Fruit fly (Drosophila melanogaster): ENCODE data around the gene Invadolysin.

- TF ChIP-seq CG7101 (tag; optimal IDR thresholded peaks at IDR 0.05) (no peak), CG12768 (GFP tag; optimal IDR thresholded peaks at IDR 0.05) (no peak), Clk (GFP tag; optimal IDR thresholded peaks at IDR 0.05) (no peak), Mnt (GFP tag; optimal IDR thresholded peaks at IDR 0.05) (no peak), CG1620 (GFP tag; optimal IDR thresholded peaks at IDR 0.05) (no peak), kay (GFP tag; ENCODE audit: borderline replicate concordance) (no peak), cic (GFP tag; optimal IDR thresholded peaks at IDR 0.05) (peak; percentile 46), cnc (optimal IDR thresholded peaks at IDR 0.05) (no peak)
Observed at dm6 chr3R:10109212-10109880, 35.1 kb upstream of the Invadolysin start.
